Fruit fly (Drosophila melanogaster) whole organism, prepupa: Measurements from ENCODE around the gene Dus3.

Source experiments
- CG10631 ChIP-seq: fragments of 200-800 bp; sonication (Bioruptor generic); optimal IDR thresholded peaks from 2 replicates; lab custom pipeline; 2016; ENCODE audit warnings: missing biosample characterization, missing genetic modification characterization
- CG11902 ChIP-seq: fragments of 200-800 bp; sonication (Bioruptor generic); optimal IDR thresholded peaks from 3 replicates; lab custom pipeline; 2016; ENCODE audit warnings: missing biosample characterization, missing genetic modification characterization
- CG32006 ChIP-seq: fragments of 200-800 bp; sonication (Bioruptor generic); optimal IDR thresholded peaks from 3 replicates; lab custom pipeline; 2017; ENCODE audit warnings: missing biosample characterization, mild to moderate bottlenecking, missing genetic modification characterization
- CG34406 ChIP-seq: fragments of 200-800 bp; sonication (Bioruptor generic); optimal IDR thresholded peaks from 3 replicates; lab custom pipeline; 2016; ENCODE audit warnings: missing biosample characterization, missing genetic modification characterization
- CG6163 ChIP-seq: fragments of 200-800 bp; sonication (Bioruptor generic); IDR thresholded peaks from 3 replicates; pipeline ENCODE4 v1.3.6; 2022; ENCODE audit warnings: missing biosample characterization, missing genetic modification characterization
- CG6792 ChIP-seq: fragments of 200-800 bp; sonication (Bioruptor generic); optimal IDR thresholded peaks from 3 replicates; lab custom pipeline; 2016; ENCODE audit warnings: missing biosample characterization, missing genetic modification characterization
- CG6854 ChIP-seq: fragments of 200-800 bp; sonication (Bioruptor generic); optimal IDR thresholded peaks from 2 replicates; lab custom pipeline; 2017; ENCODE audit warnings: missing biosample characterization, mild to moderate bottlenecking, missing genetic modification characterization
- Gug ChIP-seq: fragments of 200-800 bp; sonication (Bioruptor generic); IDR thresholded peaks from 2 replicates; pipeline ENCODE4 v1.3.6; 2022; ENCODE audit warnings: missing biosample characterization, missing genetic modification characterization
- Hr38 ChIP-seq: sonication (Bioruptor generic); optimal IDR thresholded peaks from 2 replicates; lab custom pipeline; 2016; ENCODE audit warnings: missing biosample characterization, missing genetic modification characterization
- Hr39 ChIP-seq: fragments of 200-800 bp; sonication (Bioruptor generic); optimal IDR thresholded peaks from 2 replicates; lab custom pipeline; 2016; ENCODE audit warnings: missing biosample characterization, missing genetic modification characterization
- OdsH ChIP-seq: fragments of 200-800 bp; sonication (Bioruptor generic); optimal IDR thresholded peaks from 3 replicates; lab custom pipeline; 2016; ENCODE audit warnings: missing biosample characterization, missing genetic modification characterization
- Sox102F ChIP-seq: fragments of 200-800 bp; sonication (Bioruptor generic); optimal IDR thresholded peaks from 2 replicates; lab custom pipeline; 2016; ENCODE audit warnings: missing biosample characterization, mild to moderate bottlenecking, missing genetic modification characterization
- fkh ChIP-seq: fragments of 200-800 bp; sonication (Bioruptor generic); optimal IDR thresholded peaks from 3 replicates; lab custom pipeline; 2017; ENCODE audit warnings: missing biosample characterization, mild to moderate bottlenecking, missing genetic modification characterization, moderate library complexity

DNA sequence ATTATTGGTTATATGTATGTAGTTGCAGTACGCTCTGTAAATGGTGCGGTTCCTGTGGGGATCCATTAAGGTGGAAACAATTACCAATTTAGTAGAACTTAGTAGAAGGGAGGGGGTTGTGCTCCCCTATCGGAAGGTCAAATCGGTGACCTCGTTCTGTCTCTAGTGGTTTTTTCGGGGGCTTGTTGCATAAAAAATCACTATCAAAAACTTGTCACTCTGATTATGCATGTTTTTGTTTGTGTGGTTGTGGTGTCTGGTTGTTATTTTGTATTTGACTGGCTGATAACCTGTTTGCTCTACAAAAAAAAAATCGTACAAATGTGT is 4.7 kb downstream of the Dus3 start:
- no peak for TF ChIP-seq CG32006
- no peak for TF ChIP-seq CG34406
- TF ChIP-seq CG6792: no peak
- TF ChIP-seq Sox102F (GFP tag; lab: Kevin White, UChicago): no peak
- TF ChIP-seq Hr39 (GFP tag; lab: Kevin White, UChicago): no peak
- TF ChIP-seq CG6163 (GFP tag; lab: Robert Waterston, UW): no peak
- no peak for TF ChIP-seq fkh (GFP tag; lab: Kevin White, UChicago)
- no peak for TF ChIP-seq CG10631 (GFP tag; lab: Kevin White, UChicago)
- no peak for TF ChIP-seq OdsH (GFP tag; lab: Kevin White, UChicago)
- no peak for TF ChIP-seq Hr38
- TF ChIP-seq CG11902 (GFP tag; lab: Kevin White, UChicago): no peak
- no peak for TF ChIP-seq CG6854 (GFP tag; lab: Kevin White, UChicago)
- TF ChIP-seq Gug (GFP tag; lab: Robert Waterston, UW): no peak
